Worm (Caenorhabditis elegans): ENCODE results near the gene snpc-3.1.

ce11 chrIV:5493135-5493534 is 7.1 kb upstream of the snpc-3.1 start:
- TF ChIP-seq nhr-28 (tag; optimal IDR thresholded peaks at IDR 0.05) (no peak), lin-13 (GFP tag; optimal IDR thresholded peaks at IDR 0.05) (no peak), dpl-1 (GFP tag; optimal IDR thresholded peaks at IDR 0.05) (no peak), lsy-2 (tag; optimal IDR thresholded peaks at IDR 0.05) (no peak), ztf-11 (tag; optimal IDR thresholded peaks at IDR 0.05) (no peak), egl-27 (tag; optimal IDR thresholded peaks at IDR 0.05) (no peak), sptf-1 (tag; optimal IDR thresholded peaks at IDR 0.05) (no peak), nhr-12 (tag; optimal IDR thresholded peaks at IDR 0.05) (no peak), blmp-1 (tag; optimal IDR thresholded peaks at IDR 0.05) (no peak), C04F5.9 (tag; optimal IDR thresholded peaks at IDR 0.05) (no peak), nhr-76 (tag; optimal IDR thresholded peaks at IDR 0.05) (no peak), snpc-4 (tag; optimal IDR thresholded peaks at IDR 0.05) (no peak)
